Fruit fly (Drosophila melanogaster) whole organism, embryonic: ENCODE results near the gene sob.

ENCODE experiments used
- Adf1 ChIP-seq: fragments of 200-800 bp; sonication (Bioruptor generic); IDR thresholded peaks from 2 replicates; pipeline ENCODE4 v1.3.6; 2022; ENCODE audit warnings: missing biosample characterization, missing genetic modification characterization
- B-H1 ChIP-seq: fragments of 200-800 bp; sonication (Bioruptor generic); IDR thresholded peaks from 3 replicates; pipeline ENCODE4 v1.3.6; 2022; ENCODE audit warnings: missing biosample characterization, missing genetic modification characterization
- CG11093 ChIP-seq: fragments of 200-800 bp; sonication (Bioruptor generic); IDR thresholded peaks from 3 replicates; pipeline ENCODE4 v1.3.6; 2022; ENCODE audit warnings: missing biosample characterization, missing genetic modification characterization
- CG11504 ChIP-seq: fragments of 200-800 bp; sonication (Bioruptor generic); optimal IDR thresholded peaks from 3 replicates; lab custom pipeline; 2019; ENCODE audit warnings: missing biosample characterization, mild to moderate bottlenecking, missing genetic modification characterization, moderate library complexity
- CG11560 ChIP-seq: fragments of 200-800 bp; sonication (Bioruptor generic); IDR thresholded peaks from 3 replicates; pipeline ENCODE4 v1.3.6; 2022; ENCODE audit warnings: missing biosample characterization, missing genetic modification characterization
- CG13424 ChIP-seq: fragments of 200-800 bp; sonication (Bioruptor generic); optimal IDR thresholded peaks from 2 replicates; lab custom pipeline; 2019; ENCODE audit warnings: missing biosample characterization, mild to moderate bottlenecking, missing genetic modification characterization, moderate library complexity
- CG14441 ChIP-seq: fragments of 200-800 bp; sonication (Bioruptor generic); IDR thresholded peaks from 2 replicates; pipeline ENCODE4 v1.3.6; 2022; ENCODE audit warnings: missing biosample characterization, missing genetic modification characterization
- CG14710 ChIP-seq: fragments of 200-800 bp; sonication (Bioruptor generic); optimal IDR thresholded peaks from 3 replicates; lab custom pipeline; 2019; ENCODE audit warnings: missing biosample characterization, mild to moderate bottlenecking, missing genetic modification characterization, moderate library complexity
- CG15696 ChIP-seq: fragments of 200-800 bp; sonication (Bioruptor generic); optimal IDR thresholded peaks from 2 replicates; lab custom pipeline; 2019; ENCODE audit warnings: missing biosample characterization, mild to moderate bottlenecking, missing genetic modification characterization, moderate library complexity
- CG1792 ChIP-seq: fragments of 200-800 bp; sonication (Bioruptor generic); optimal IDR thresholded peaks from 2 replicates; lab custom pipeline; 2016; ENCODE audit warnings: missing biosample characterization, missing genetic modification characterization
- CG1832 ChIP-seq: fragments of 200-800 bp; sonication (Bioruptor generic); optimal IDR thresholded peaks from 2 replicates; lab custom pipeline; 2017; ENCODE audit warnings: missing biosample characterization, mild to moderate bottlenecking, missing genetic modification characterization, inconsistent platforms
- CG6254 ChIP-seq: fragments of 200-800 bp; sonication (Bioruptor generic); optimal IDR thresholded peaks from 3 replicates; lab custom pipeline; 2017; ENCODE audit warnings: mild to moderate bottlenecking, missing biosample characterization, missing genetic modification reagents, missing genetic modification characterization
- CG7987 ChIP-seq: fragments of 200-800 bp; sonication (Bioruptor generic); optimal IDR thresholded peaks from 2 replicates; lab custom pipeline; 2018; ENCODE audit warnings: missing biosample characterization, mild to moderate bottlenecking, missing genetic modification characterization, moderate library complexity
- CG8089 ChIP-seq: fragments of 200-800 bp; sonication (Bioruptor generic); optimal IDR thresholded peaks from 3 replicates; lab custom pipeline; 2016; ENCODE audit warnings: missing biosample characterization, missing genetic modification characterization
- Chrac-16 ChIP-seq: fragments of 200-800 bp; sonication (Bioruptor generic); optimal IDR thresholded peaks from 3 replicates; lab custom pipeline; 2016; ENCODE audit warnings: missing biosample characterization, missing genetic modification characterization
- Deaf1 ChIP-seq: fragments of 200-800 bp; optimal IDR thresholded peaks from 3 replicates; lab custom pipeline; 2019; ENCODE audit warnings: missing biosample characterization, mild to moderate bottlenecking, missing genetic modification characterization, moderate library complexity
- Dip2 ChIP-seq: fragments of 200-800 bp; sonication (Bioruptor generic); IDR thresholded peaks from 2 replicates; pipeline ENCODE4 v1.3.6; 2022; ENCODE audit warnings: missing biosample characterization, missing genetic modification characterization
- H2.0 ChIP-seq: fragments of 200-800 bp; sonication (Bioruptor generic); IDR thresholded peaks from 2 replicates; pipeline ENCODE4 v1.3.6; 2022; ENCODE audit warnings: missing biosample characterization, missing genetic modification characterization
- HmgD ChIP-seq: fragments of 200-800 bp; sonication (Bioruptor generic); optimal IDR thresholded peaks from 3 replicates; lab custom pipeline; 2016; ENCODE audit warnings: missing biosample characterization, missing genetic modification characterization
- HmgZ ChIP-seq: fragments of 200-800 bp; sonication (Bioruptor generic); optimal IDR thresholded peaks from 2 replicates; lab custom pipeline; 2018; ENCODE audit warnings: missing biosample characterization, mild to moderate bottlenecking, missing genetic modification characterization
- Jarid2 ChIP-seq: fragments of 200-800 bp; sonication (Bioruptor generic); optimal IDR thresholded peaks from 3 replicates; lab custom pipeline; 2017; ENCODE audit warnings: mild to moderate bottlenecking, missing biosample characterization, missing genetic modification reagents, missing genetic modification characterization
- NFAT ChIP-seq: fragments of 200-800 bp; sonication (Bioruptor generic); IDR thresholded peaks from 2 replicates; pipeline ENCODE4 v1.3.6; 2022; ENCODE audit warnings: missing biosample characterization, missing genetic modification characterization
- Neu2 ChIP-seq: fragments of 200-800 bp; sonication (Bioruptor generic); optimal IDR thresholded peaks from 3 replicates; lab custom pipeline; 2016; ENCODE audit warnings: missing biosample characterization, missing genetic modification characterization, borderline replicate concordance
- Sin3A ChIP-seq: fragments of >200 bp; optimal IDR thresholded peaks from 2 replicates; lab custom pipeline; 2018
- Sry-β ChIP-seq: fragments of 200-800 bp; sonication (Bioruptor generic); optimal IDR thresholded peaks from 2 replicates; lab custom pipeline; 2018; ENCODE audit warnings: missing biosample characterization, mild to moderate bottlenecking, missing genetic modification characterization, moderate library complexity
- abd-A ChIP-seq: fragments of 200-800 bp; sonication (Bioruptor generic); optimal IDR thresholded peaks from 3 replicates; lab custom pipeline; 2019; ENCODE audit warnings: missing biosample characterization, mild to moderate bottlenecking, missing genetic modification characterization, moderate library complexity
- ato ChIP-seq: fragments of 200-800 bp; sonication (Bioruptor generic); IDR thresholded peaks from 2 replicates; pipeline ENCODE4 v1.3.6; 2022; ENCODE audit warnings: missing biosample characterization, missing genetic modification characterization; ENCODE audit not compliant: partially characterized antibody
- bbx ChIP-seq: fragments of 200-800 bp; sonication (Bioruptor generic); IDR thresholded peaks from 2 replicates; pipeline ENCODE4 v1.3.6; 2022; ENCODE audit warnings: missing biosample characterization, missing genetic modification characterization; ENCODE audit not compliant: partially characterized antibody
- bowl ChIP-seq: fragments of 200-800 bp; sonication (Bioruptor generic); IDR thresholded peaks from 2 replicates; pipeline ENCODE4 v1.3.6; 2022; ENCODE audit warnings: missing biosample characterization, missing genetic modification characterization
- chinmo ChIP-seq: fragments of 200-800 bp; sonication (Bioruptor generic); IDR thresholded peaks from 4 replicates; pipeline ENCODE4 v1.3.6; 2022; ENCODE audit warnings: missing biosample characterization, missing genetic modification characterization; ENCODE audit not compliant: partially characterized antibody
- corto ChIP-seq: fragments of 200-800 bp; sonication (Bioruptor generic); optimal IDR thresholded peaks from 2 replicates; lab custom pipeline; 2016; ENCODE audit warnings: missing biosample characterization, mild to moderate bottlenecking, missing genetic modification characterization, moderate library complexity
- dimm ChIP-seq: fragments of 200-800 bp; sonication (Bioruptor generic); IDR thresholded peaks from 2 replicates; pipeline ENCODE4 v1.3.6; 2022; ENCODE audit warnings: missing biosample characterization, missing genetic modification characterization
- ems ChIP-seq: fragments of 200-800 bp; sonication (Bioruptor generic); optimal IDR thresholded peaks from 3 replicates; lab custom pipeline; 2016; ENCODE audit warnings: missing biosample characterization, missing genetic modification characterization
- inv ChIP-seq: fragments of 200-800 bp; sonication (Bioruptor generic); IDR thresholded peaks from 2 replicates; pipeline ENCODE4 v1.3.6; 2022; ENCODE audit warnings: missing biosample characterization, missing genetic modification characterization; ENCODE audit not compliant: partially characterized antibody
- kah ChIP-seq: fragments of 200-800 bp; sonication (Bioruptor generic); optimal IDR thresholded peaks from 2 replicates; lab custom pipeline; 2018; ENCODE audit warnings: missing biosample characterization, mild to moderate bottlenecking, missing genetic modification characterization
- lov ChIP-seq, 2 experiments: fragments of 200-800 bp in 1 of 2; fragments of >200 bp in 1 of 2; sonication (Bioruptor generic) in 1 of 2; IDR thresholded peaks in 1 of 2; optimal IDR thresholded peaks in 1 of 2; 2 replicates in 1 of 2; 3 replicates in 1 of 2; pipeline versions ENCODE4 v1.3.6 to Lab custom; 2017 to 2022; ENCODE audit warnings: missing biosample characterization in 1 of 2, missing genetic modification characterization in 1 of 2
- maf-S ChIP-seq: fragments of 200-800 bp; sonication (Bioruptor generic); optimal IDR thresholded peaks from 2 replicates; lab custom pipeline; 2016; ENCODE audit warnings: missing biosample characterization, missing genetic modification characterization
- mam ChIP-seq: fragments of 200-800 bp; sonication (Bioruptor generic); optimal IDR thresholded peaks from 3 replicates; lab custom pipeline; 2016; ENCODE audit warnings: missing biosample characterization, missing genetic modification characterization
- nau ChIP-seq: fragments of 200-800 bp; sonication (Bioruptor generic); optimal IDR thresholded peaks from 3 replicates; lab custom pipeline; 2017; ENCODE audit warnings: missing biosample characterization, mild to moderate bottlenecking, missing genetic modification characterization, missing genetic modification reagents
- odd ChIP-seq: fragments of 200-800 bp; sonication (Bioruptor generic); optimal IDR thresholded peaks from 2 replicates; lab custom pipeline; 2017; ENCODE audit warnings: missing biosample characterization, mild to moderate bottlenecking, missing genetic modification characterization
- schlank ChIP-seq: fragments of 200-800 bp; sonication (Bioruptor generic); optimal IDR thresholded peaks from 2 replicates; lab custom pipeline; 2018; ENCODE audit warnings: missing biosample characterization, mild to moderate bottlenecking, missing genetic modification characterization
- sens ChIP-seq: fragments of 200-800 bp; sonication (Bioruptor generic); peaks from one replicate; lab custom pipeline; 2016; ENCODE audit warnings: missing biosample characterization, missing genetic modification characterization
- sob ChIP-seq: fragments of 200-800 bp; sonication (Bioruptor generic); IDR thresholded peaks from 2 replicates; pipeline ENCODE4 v1.3.6; 2022; ENCODE audit warnings: missing biosample characterization, missing genetic modification characterization
- ssp ChIP-seq: fragments of 200-800 bp; sonication (Bioruptor generic); IDR thresholded peaks from 2 replicates; pipeline ENCODE4 v1.3.6; 2022; ENCODE audit warnings: missing biosample characterization, missing genetic modification characterization
- toy ChIP-seq: fragments of 200-800 bp; sonication (Bioruptor generic); IDR thresholded peaks from 2 replicates; pipeline ENCODE4 v1.3.6; 2022; ENCODE audit warnings: missing biosample characterization, missing genetic modification characterization
- unc-4 ChIP-seq: fragments of 200-800 bp; sonication (Bioruptor generic); IDR thresholded peaks from 2 replicates; pipeline ENCODE4 v1.3.6; 2022; ENCODE audit warnings: missing biosample characterization, missing genetic modification characterization; ENCODE audit not compliant: partially characterized antibody
- z ChIP-seq: fragments of 200-800 bp; sonication (Bioruptor generic); IDR thresholded peaks from 3 replicates; pipeline ENCODE4 v1.3.6; 2022; ENCODE audit warnings: missing biosample characterization, missing genetic modification characterization
- zen ChIP-seq: fragments of 200-800 bp; sonication (Bioruptor generic); optimal IDR thresholded peaks from 3 replicates; lab custom pipeline; 2018; ENCODE audit warnings: missing biosample characterization, mild to moderate bottlenecking, missing genetic modification characterization, moderate library complexity
- zfh2 ChIP-seq: fragments of 200-800 bp; sonication (Bioruptor generic); optimal IDR thresholded peaks from 2 replicates; lab custom pipeline; 2016; ENCODE audit warnings: missing biosample characterization, missing genetic modification characterization

Gene sob

DNA sequence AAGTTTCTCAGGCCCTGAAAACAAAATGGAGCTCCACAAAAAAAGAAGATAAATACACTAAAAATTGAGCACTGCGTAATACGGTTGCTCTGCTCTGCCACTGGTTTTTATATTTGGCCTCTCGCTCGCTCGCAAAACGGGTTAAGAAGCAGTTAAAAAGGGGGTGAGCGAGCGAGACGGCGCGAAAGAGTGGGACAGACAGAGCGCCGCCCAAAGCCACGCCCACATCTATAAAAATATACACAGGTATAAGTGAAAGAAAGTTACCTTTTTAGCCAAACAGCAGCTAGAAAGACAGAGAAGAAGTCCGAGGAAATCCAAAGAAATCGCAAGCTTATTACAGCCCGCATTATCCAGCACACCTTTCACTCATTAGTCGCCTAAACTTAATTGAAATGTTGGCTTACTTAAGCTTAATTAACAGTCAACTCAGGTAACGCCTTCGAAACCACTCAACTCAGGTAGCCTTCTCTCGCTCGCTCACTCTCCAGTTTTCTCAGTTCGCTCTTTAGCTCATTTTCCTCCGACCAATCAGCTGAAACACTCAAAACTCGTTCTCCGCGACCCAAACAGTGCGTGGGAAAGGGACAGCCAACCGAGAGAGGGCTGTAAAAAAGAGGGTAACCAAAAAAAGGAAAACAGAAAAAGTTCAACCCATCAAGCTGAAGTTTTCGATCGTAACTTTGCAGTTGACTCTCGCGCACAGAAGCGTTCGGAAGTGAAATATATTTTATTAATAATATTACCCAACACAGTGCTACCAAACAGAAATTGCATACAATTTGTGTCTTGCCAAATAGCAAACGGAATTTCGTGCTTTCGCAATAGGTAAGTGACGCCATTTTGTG is 41.8 kb downstream of the sob start, which contains the start of gene drm (continued):
- TF ChIP-seq odd (GFP tag; lab: Kevin White, UChicago) (no peak), CG11560 (no peak), chinmo (GFP tag; lab: Robert Waterston, UW) (0 out of 4 replicates have a peak, but pooled peaks have one; percentile 65), CG14441 (GFP tag; lab: Robert Waterston, UW) (no peak), ato (GFP tag; lab: Robert Waterston, UW) (no peak), CG11504 (no peak), sens (GFP tag; lab: Kevin White, UChicago) (peak; percentile 27), CG11093 (GFP tag; lab: Robert Waterston, UW) (no peak), CG1792 (no peak), inv (GFP tag; lab: Robert Waterston, UW) (no peak), CG7987 (GFP tag; lab: Kevin White, UChicago) (no peak), dimm (GFP tag; lab: Robert Waterston, UW) (no peak), zen (tag; lab: Kevin White, UChicago) (no peak), NFAT (GFP tag; lab: Robert Waterston, UW) (no peak), lov (optimal IDR thresholded peaks at IDR 0.05; lab: Kevin White, UChicago) (no peak), lov (GFP tag; IDR thresholded peaks at IDR 0.05; lab: Robert Waterston, UW) (no peak), z (GFP tag; lab: Robert Waterston, UW) (peak; percentile 96), HmgD (GFP tag; lab: Kevin White, UChicago) (no peak), schlank (no peak), HmgZ (tag; lab: Kevin White, UChicago) (no peak), abd-A (tag; lab: Kevin White, UChicago) (peak; percentile 38), Deaf1 (tag; lab: Kevin White, UChicago) (peak; percentile 43), CG14710 (tag; lab: Kevin White, UChicago) (no peak), corto (no peak), bbx (no peak), nau (GFP tag; lab: Kevin White, UChicago) (no peak), mam (GFP tag; lab: Kevin White, UChicago) (no peak), CG15696 (tag; lab: Kevin White, UChicago) (no peak), CG8089 (GFP tag; lab: Kevin White, UChicago) (no peak), H2.0 (GFP tag; lab: Robert Waterston, UW) (no peak), Dip2 (GFP tag; lab: Robert Waterston, UW) (no peak), Adf1 (GFP tag; lab: Robert Waterston, UW) (peak; percentile 65), kah (GFP tag; lab: Kevin White, UChicago) (no peak), ssp (GFP tag; lab: Robert Waterston, UW) (no peak), CG1832 (GFP tag; lab: Kevin White, UChicago) (peak; percentile 95), unc-4 (no peak), B-H1 (GFP tag; lab: Robert Waterston, UW) (no peak), Jarid2 (GFP tag; lab: Kevin White, UChicago) (peak; percentile 53), sob (peak; percentile 95), Chrac-16 (GFP tag; lab: Kevin White, UChicago) (no peak), CG6254 (GFP tag; lab: Kevin White, UChicago) (no peak), zfh2 (GFP tag; lab: Kevin White, UChicago) (no peak), Neu2 (no peak), Sin3A (lab: Kevin White, UChicago) (no peak), toy (GFP tag; lab: Robert Waterston, UW) (no peak), Sry-β (GFP tag; lab: Kevin White, UChicago) (no peak), maf-S (GFP tag; lab: Kevin White, UChicago) (no peak), CG13424 (tag; lab: Kevin White, UChicago) (no peak), ems (GFP tag; lab: Kevin White, UChicago) (no peak), bowl (GFP tag; lab: Robert Waterston, UW) (peak; percentile 89)
